Worm (Caenorhabditis elegans): ENCODE measurements around the gene T26E4.3.

ce11 chrV:15810446-15810845 is 27.9 kb downstream of the T26E4.3 start, which contains the start of gene F54B8.1:
- TF ChIP-seq flt-1 (GFP tag; IDR thresholded peaks at IDR 0.05) (no peak), ztf-29 (GFP tag; IDR thresholded peaks at IDR 0.05) (no peak)

Data from whole organism, midembryonic.